Worm (Caenorhabditis elegans) whole organism, L4 larva: ENCODE measurements around the gene ztf-1.
A peak's percentile ranks its signal among the peaks of the same experiment; 100 is the strongest.

Source experiments
- F26F4.8 ChIP-seq: fragments of 200-800 bp; sonication (Bioruptor generic); conservative IDR thresholded peaks from 2 replicates; pipeline ENCODE4 v1.3.6; 2022; ENCODE audit warnings: missing genetic modification characterization, missing compliant biosample characterization
- F37D6.2 ChIP-seq: sonication (generic microtip); optimal IDR thresholded peaks from 2 replicates; lab custom pipeline; 2016; ENCODE audit warnings: mild to moderate bottlenecking, missing genetic modification characterization, missing compliant biosample characterization
- R02D3.7 ChIP-seq: fragments of 150-350 bp; sonication (generic microtip); optimal IDR thresholded peaks from 3 replicates; lab custom pipeline; 2014; ENCODE audit warnings: missing biosample characterization, missing genetic modification characterization
- ZK337.2 ChIP-seq: fragments of 200-800 bp; sonication (Bioruptor generic); IDR thresholded peaks from 2 replicates; pipeline ENCODE4 v1.3.6; 2022; ENCODE audit warnings: missing genetic modification reagents, missing genetic modification characterization, missing compliant biosample characterization
- arid-1 ChIP-seq: fragments of 200-800 bp; sonication (Bioruptor generic); conservative IDR thresholded peaks from 2 replicates; pipeline ENCODE4 v1.3.6; 2022; ENCODE audit warnings: missing genetic modification reagents, missing genetic modification characterization, missing compliant biosample characterization
- ceh-20 ChIP-seq: fragments of 200-800 bp; sonication (Bioruptor generic); IDR thresholded peaks from 2 replicates; pipeline ENCODE4 v1.3.6; 2022; ENCODE audit warnings: missing genetic modification reagents, missing genetic modification characterization, missing compliant biosample characterization
- ceh-44 ChIP-seq: fragments of 200-800 bp; sonication (Bioruptor generic); IDR thresholded peaks from 2 replicates; pipeline ENCODE4 v1.3.6; 2022; ENCODE audit warnings: missing genetic modification reagents, missing genetic modification characterization, missing compliant biosample characterization
- cey-2 ChIP-seq: sonication (generic microtip); optimal IDR thresholded peaks from 3 replicates; lab custom pipeline; 2017; ENCODE audit warnings: missing genetic modification characterization, mild to moderate bottlenecking, missing compliant biosample characterization, antibody characterized with exemption, borderline replicate concordance; ENCODE audit not compliant: insufficient read depth
- ctbp-1 ChIP-seq: fragments of 200-800 bp; sonication (Bioruptor generic); IDR thresholded peaks from 2 replicates; pipeline ENCODE4 v1.3.6; 2022; ENCODE audit warnings: missing genetic modification reagents, missing genetic modification characterization, missing compliant biosample characterization
- daf-12 ChIP-seq: fragments of 150-350 bp; optimal IDR thresholded peaks from 2 replicates; lab custom pipeline; 2014; ENCODE audit warnings: missing biosample characterization, missing genetic modification reagents, missing genetic modification characterization
- daf-16 ChIP-seq, 3 experiments: sonication (generic microtip); optimal IDR thresholded peaks; 2 replicates each; lab custom pipeline; 2016 to 2017; ENCODE audit warnings: missing genetic modification characterization in 3 of 3, missing genetic modification reagents in 3 of 3, mild to moderate bottlenecking in 2 of 3, missing compliant biosample characterization in 2 of 3, missing biosample characterization in 1 of 3, moderate library complexity in 1 of 3
- daf-19 ChIP-seq: fragments of 200-800 bp; sonication (Bioruptor generic); conservative IDR thresholded peaks from 2 replicates; pipeline ENCODE4 v1.3.6; 2022; ENCODE audit warnings: missing genetic modification characterization, missing compliant biosample characterization
- daf-8 ChIP-seq: fragments of 200-800 bp; sonication (Bioruptor generic); IDR thresholded peaks from 2 replicates; pipeline ENCODE4 v1.3.6; 2022; ENCODE audit warnings: missing genetic modification characterization, missing compliant biosample characterization
- dmd-6 ChIP-seq: fragments of 200-800 bp; sonication (Bioruptor generic); IDR thresholded peaks from 2 replicates; pipeline ENCODE4 v1.3.6; 2022; ENCODE audit warnings: missing genetic modification reagents, missing genetic modification characterization, missing compliant biosample characterization
- dmd-8 ChIP-seq: fragments of 200-800 bp; sonication (Bioruptor generic); IDR thresholded peaks from 2 replicates; pipeline ENCODE4 v1.3.6; 2022; ENCODE audit warnings: missing genetic modification characterization, missing compliant biosample characterization
- dmd-9 ChIP-seq: fragments of 200-800 bp; sonication (Bioruptor generic); IDR thresholded peaks from 2 replicates; pipeline ENCODE4 v1.3.6; 2022; ENCODE audit warnings: missing genetic modification reagents, missing genetic modification characterization, missing compliant biosample characterization
- fos-1 ChIP-seq: fragments of 150-350 bp; optimal IDR thresholded peaks from 2 replicates; lab custom pipeline; 2014; ENCODE audit warnings: missing biosample characterization, missing genetic modification characterization
- gei-8 ChIP-seq: fragments of 200-800 bp; sonication (Bioruptor generic); optimal IDR thresholded peaks from 2 replicates; lab custom pipeline; 2018; ENCODE audit warnings: mild to moderate bottlenecking, missing genetic modification characterization, missing compliant biosample characterization
- jun-1 ChIP-seq: fragments of 150-350 bp; optimal IDR thresholded peaks from 2 replicates; lab custom pipeline; 2014; ENCODE audit warnings: missing biosample characterization, missing genetic modification reagents, missing genetic modification characterization
- lim-7 ChIP-seq: fragments of 200-800 bp; sonication (Bioruptor generic); IDR thresholded peaks from 2 replicates; pipeline ENCODE4 v1.3.6; 2022; ENCODE audit warnings: missing genetic modification characterization, missing compliant biosample characterization
- lin-29 ChIP-seq: fragments of 200-800 bp; sonication (Bioruptor generic); IDR thresholded peaks from 2 replicates; pipeline ENCODE4 v1.3.6; 2022; ENCODE audit warnings: missing genetic modification reagents, missing genetic modification characterization, missing compliant biosample characterization
- lin-38 ChIP-seq: fragments of 200-800 bp; sonication (Bioruptor generic); IDR thresholded peaks from 2 replicates; pipeline ENCODE4 v1.3.6; 2022; ENCODE audit warnings: missing genetic modification reagents, missing genetic modification characterization, missing compliant biosample characterization
- lir-3 ChIP-seq: sonication (generic microtip); optimal IDR thresholded peaks from 2 replicates; lab custom pipeline; 2016; ENCODE audit warnings: mild to moderate bottlenecking, missing genetic modification characterization, missing compliant biosample characterization
- madf-9 ChIP-seq: fragments of 200-800 bp; sonication (Bioruptor generic); conservative IDR thresholded peaks from 2 replicates; pipeline ENCODE4 v1.3.6; 2022; ENCODE audit warnings: missing genetic modification reagents, missing genetic modification characterization, missing compliant biosample characterization
- mep-1 ChIP-seq: fragments of 150-350 bp; sonication (generic microtip); optimal IDR thresholded peaks from 3 replicates; lab custom pipeline; 2014; ENCODE audit warnings: missing biosample characterization, missing genetic modification characterization
- nhr-10 ChIP-seq: fragments of 150-350 bp; optimal IDR thresholded peaks from 2 replicates; lab custom pipeline; 2014; ENCODE audit warnings: missing biosample characterization, missing genetic modification characterization
- nhr-102 ChIP-seq: sonication (generic microtip); optimal IDR thresholded peaks from 2 replicates; lab custom pipeline; 2016; ENCODE audit warnings: mild to moderate bottlenecking, missing genetic modification characterization, moderate library complexity, missing compliant biosample characterization
- nhr-111 ChIP-seq: fragments of 200-800 bp; sonication (Bioruptor generic); optimal IDR thresholded peaks from 2 replicates; lab custom pipeline; 2018; ENCODE audit warnings: mild to moderate bottlenecking, missing genetic modification characterization, missing compliant biosample characterization
- nhr-237 ChIP-seq: sonication (generic microtip); optimal IDR thresholded peaks from 2 replicates; lab custom pipeline; 2017; ENCODE audit warnings: missing biosample characterization, missing genetic modification characterization
- nhr-28 ChIP-seq: fragments of 150-350 bp; optimal IDR thresholded peaks from 2 replicates; lab custom pipeline; 2014; ENCODE audit warnings: missing biosample characterization, missing genetic modification characterization
- nhr-41 ChIP-seq: fragments of 200-800 bp; sonication (Bioruptor generic); IDR thresholded peaks from 2 replicates; pipeline ENCODE4 v1.3.6; 2022; ENCODE audit warnings: missing genetic modification reagents, missing genetic modification characterization, missing compliant biosample characterization
- nhr-77 ChIP-seq: fragments of 150-350 bp; optimal IDR thresholded peaks from 2 replicates; lab custom pipeline; 2014; ENCODE audit warnings: missing biosample characterization, missing genetic modification characterization
- pha-4 ChIP-seq, 2 experiments: fragments of 150-350 bp in 1 of 2; fragments of 200-800 bp in 1 of 2; sonication (Bioruptor generic) in 1 of 2; IDR thresholded peaks in 1 of 2; optimal IDR thresholded peaks in 1 of 2; 2 replicates each; pipeline versions ENCODE4 v1.3.6 to Lab custom; 2014 to 2022; ENCODE audit warnings: missing genetic modification characterization in 2 of 2, missing genetic modification reagents in 2 of 2, missing biosample characterization in 1 of 2, missing compliant biosample characterization in 1 of 2
- php-3 ChIP-seq: fragments of 200-800 bp; sonication (Bioruptor generic); IDR thresholded peaks from 2 replicates; pipeline ENCODE4 v1.3.6; 2022; ENCODE audit warnings: missing genetic modification reagents, missing genetic modification characterization, missing compliant biosample characterization
- pqm-1 ChIP-seq: sonication (generic microtip); optimal IDR thresholded peaks from 2 replicates; lab custom pipeline; 2017; ENCODE audit warnings: missing biosample characterization, missing genetic modification characterization
- rbr-2 ChIP-seq: sonication (generic microtip); optimal IDR thresholded peaks from 2 replicates; lab custom pipeline; 2016; ENCODE audit warnings: missing genotype, missing genetic modification characterization, missing compliant biosample characterization
- skn-1 ChIP-seq: fragments of 150-350 bp; optimal IDR thresholded peaks from 2 replicates; lab custom pipeline; 2014; ENCODE audit warnings: missing biosample characterization, missing genetic modification characterization
- snpc-1.2 ChIP-seq: fragments of 200-800 bp; sonication (Bioruptor generic); IDR thresholded peaks from 2 replicates; pipeline ENCODE4 v1.3.6; 2022; ENCODE audit warnings: missing genetic modification reagents, missing genetic modification characterization, missing compliant biosample characterization
- snpc-4 ChIP-seq: fragments of 150-350 bp; optimal IDR thresholded peaks from 2 replicates; lab custom pipeline; 2014; ENCODE audit warnings: missing biosample characterization, missing genetic modification characterization
- spr-1 ChIP-seq: sonication (generic microtip); optimal IDR thresholded peaks from 2 replicates; lab custom pipeline; 2016; ENCODE audit warnings: mild to moderate bottlenecking, missing genetic modification characterization, missing compliant biosample characterization
- spr-3 ChIP-seq: fragments of 200-800 bp; sonication (Bioruptor generic); optimal IDR thresholded peaks from 2 replicates; lab custom pipeline; 2018; ENCODE audit warnings: mild to moderate bottlenecking, missing genetic modification characterization, missing compliant biosample characterization
- tra-1 ChIP-seq: fragments of 200-800 bp; sonication (Bioruptor generic); IDR thresholded peaks from 2 replicates; pipeline ENCODE4 v1.3.6; 2022; ENCODE audit warnings: missing genetic modification reagents, missing genetic modification characterization, missing compliant biosample characterization
- unc-62 ChIP-seq, 3 experiments: fragments of 150-350 bp in 1 of 3; sonication (generic microtip); optimal IDR thresholded peaks in 2 of 3; peaks in 1 of 3; 1 replicate in 1 of 3; 2 replicates in 2 of 3; lab custom pipeline; 2014 to 2017; ENCODE audit warnings: missing biosample characterization in 3 of 3, missing genetic modification characterization in 3 of 3, missing genetic modification reagents in 3 of 3, missing genotype in 1 of 3
- zfp-3 ChIP-seq: fragments of 200-800 bp; sonication (Bioruptor generic); conservative IDR thresholded peaks from 2 replicates; pipeline ENCODE4 v1.3.6; 2022; ENCODE audit warnings: missing genetic modification reagents, missing genetic modification characterization, missing compliant biosample characterization
- zip-2 ChIP-seq: fragments of 150-350 bp; optimal IDR thresholded peaks from 2 replicates; lab custom pipeline; 2014; ENCODE audit warnings: missing biosample characterization, missing genetic modification characterization
- ztf-11 ChIP-seq: fragments of 150-350 bp; optimal IDR thresholded peaks from 2 replicates; lab custom pipeline; 2014; ENCODE audit warnings: missing biosample characterization, missing genetic modification characterization

ztf-1 gene

ce11 chrIII:8795595-8796141, 3.5 kb upstream of the ztf-1 start (continued):
- TF ChIP-seq lir-3 = no peak
- TF ChIP-seq daf-19 (GFP tag; lab: Robert Waterston, UW) = peak; percentile 80
- no peak for TF ChIP-seq lim-7 (GFP tag; lab: Robert Waterston, UW)
- peak; percentile 94 for TF ChIP-seq gei-8 (GFP tag; lab: Kevin White, UChicago)
- peak; percentile 94 for TF ChIP-seq nhr-28
- TF ChIP-seq daf-8 (GFP tag; lab: Robert Waterston, UW) = no peak
- peak; percentile 14 for TF ChIP-seq skn-1
- peak; percentile 88 for TF ChIP-seq arid-1 (GFP tag; lab: Robert Waterston, UW)
- TF ChIP-seq rbr-2 (tag; lab: Kevin White, UChicago) = peak; percentile 97
- peak; percentile 27 to 83 for TF ChIP-seq daf-16 (GFP tag; optimal IDR thresholded peaks at IDR 0.05; lab: Kevin White, UChicago)
- TF ChIP-seq daf-16 (tag; optimal IDR thresholded peaks at IDR 0.05; lab: Kevin White, UChicago) = peak; percentile 60
- peak; percentile 87 for TF ChIP-seq jun-1 (tag; lab: Kevin White, UChicago)
- peak in 1 of 2 experiments; percentile 100 for TF ChIP-seq unc-62 (GFP tag; optimal IDR thresholded peaks at IDR 0.05 in 1 of 2; lab: Kevin White, UChicago)
- TF ChIP-seq unc-62 (tag; optimal IDR thresholded peaks at IDR 0.05; lab: Kevin White, UChicago) = no peak

ce11 chrIII:8794793-8795192, 2.6 kb upstream of the ztf-1 start:
- TF ChIP-seq nhr-102 (tag; lab: Kevin White, UChicago) (peak; percentile 48), lin-38 (GFP tag; lab: Robert Waterston, UW) (peak; percentile 64), fos-1 (tag; lab: Kevin White, UChicago) (no peak), zfp-3 (GFP tag; lab: Robert Waterston, UW) (0 out of 2 replicates have a peak, but pooled peaks have one; percentile 57), cey-2 (peak; percentile 28), pha-4 (GFP tag; IDR thresholded peaks at IDR 0.05; lab: Robert Waterston, UW) (peak; percentile 58; the same call in 1 of the 2 replicates), pha-4 (tag; optimal IDR thresholded peaks at IDR 0.05; lab: Kevin White, UChicago) (peak; percentile 91), nhr-41 (GFP tag; lab: Robert Waterston, UW) (0 out of 2 replicates have a peak, but pooled peaks have one; percentile 49), dmd-6 (peak; percentile 83), ZK337.2 (GFP tag; lab: Robert Waterston, UW) (no peak), lin-29 (no peak), lir-3 (no peak), spr-3 (GFP tag; lab: Kevin White, UChicago) (no peak), F26F4.8 (GFP tag; lab: Robert Waterston, UW) (no peak), nhr-77 (tag; lab: Kevin White, UChicago) (peak; percentile 12), nhr-10 (tag; lab: Kevin White, UChicago) (no peak), tra-1 (GFP tag; lab: Robert Waterston, UW) (peak; percentile 75; the same call in 1 of the 2 replicates), dmd-8 (GFP tag; lab: Robert Waterston, UW) (no peak), pqm-1 (tag; lab: Kevin White, UChicago) (peak; percentile 62), snpc-4 (tag; lab: Kevin White, UChicago) (no peak), gei-8 (GFP tag; lab: Kevin White, UChicago) (peak; percentile 42), daf-16 (GFP tag; optimal IDR thresholded peaks at IDR 0.05; lab: Kevin White, UChicago) (no peak), daf-16 (tag; optimal IDR thresholded peaks at IDR 0.05; lab: Kevin White, UChicago) (peak; percentile 53), ztf-11 (tag; lab: Kevin White, UChicago) (no peak), zip-2 (tag; lab: Kevin White, UChicago) (no peak), F37D6.2 (no peak), madf-9 (GFP tag; lab: Robert Waterston, UW) (peak; percentile 52; the same call in 1 of the 2 replicates), lim-7 (GFP tag; lab: Robert Waterston, UW) (no peak), mep-1 (tag; lab: Kevin White, UChicago) (peak; percentile 85), dmd-9 (GFP tag; lab: Robert Waterston, UW) (no peak), snpc-1.2 (GFP tag; lab: Robert Waterston, UW) (no peak), skn-1 (no peak), daf-12 (tag; lab: Kevin White, UChicago) (no peak), daf-8 (GFP tag; lab: Robert Waterston, UW) (no peak), rbr-2 (tag; lab: Kevin White, UChicago) (peak; percentile 51), R02D3.7 (no peak), ctbp-1 (GFP tag; lab: Robert Waterston, UW) (peak; percentile 71; the same call in 1 of the 2 replicates), ceh-44 (GFP tag; lab: Robert Waterston, UW) (no peak), ceh-20 (GFP tag; lab: Robert Waterston, UW) (no peak), php-3 (GFP tag; lab: Robert Waterston, UW) (0 out of 2 replicates have a peak, but pooled peaks have one; percentile 8), nhr-237 (tag; lab: Kevin White, UChicago) (no peak), spr-1 (tag; lab: Kevin White, UChicago) (no peak), nhr-111 (GFP tag; lab: Kevin White, UChicago) (no peak)
